Worm (Caenorhabditis elegans): ENCODE data around the gene dpy-30.

ce11 chrV:12167653-12168052, 23.7 kb upstream of the dpy-30 start, which contains the start of gene col-37:
- TF ChIP-seq ztf-16 (tag; optimal IDR thresholded peaks at IDR 0.05) (no peak), mec-3 (tag; optimal IDR thresholded peaks at IDR 0.05; ENCODE audit: borderline replicate concordance) (no peak), unc-86 (tag; optimal IDR thresholded peaks at IDR 0.05) (no peak), tbx-2 (tag; optimal IDR thresholded peaks at IDR 0.05) (no peak), elt-2 (tag; optimal IDR thresholded peaks at IDR 0.05) (no peak), K09A11.1 (tag; optimal IDR thresholded peaks at IDR 0.05; ENCODE audit: insufficient read depth) (no peak), eyg-1 (tag; optimal IDR thresholded peaks at IDR 0.05) (no peak), K02D7.2 (tag; optimal IDR thresholded peaks at IDR 0.05) (no peak), hlh-6 (tag; optimal IDR thresholded peaks at IDR 0.05) (no peak), nhr-11 (tag; optimal IDR thresholded peaks at IDR 0.05) (no peak), ceh-9 (tag; optimal IDR thresholded peaks at IDR 0.05) (no peak)
